Fruit fly (Drosophila melanogaster): ENCODE data around the gene Blos2.

The Blos2 gene

dm6 chr3L:11061200-11061599 lies at the start of gene Blos2, which contains the start of gene CG6321 (continued):
- TF ChIP-seq Mad (GFP tag; optimal IDR thresholded peaks at IDR 0.05): no peak
- TF ChIP-seq CG32532 (GFP tag; IDR thresholded peaks at IDR 0.05): peak; percentile 70; the same call in 1 of the 2 replicates
- no peak for TF ChIP-seq Lim3 (GFP tag; IDR thresholded peaks at IDR 0.05)
- no peak for TF ChIP-seq CG9797 (GFP tag; optimal IDR thresholded peaks at IDR 0.05)
- no peak for TF ChIP-seq p53 (GFP tag; optimal IDR thresholded peaks at IDR 0.05)
- TF ChIP-seq chm (GFP tag; IDR thresholded peaks at IDR 0.05): peak; percentile 55; the same call in 1 of the 2 replicates
- TF ChIP-seq corto (GFP tag; optimal IDR thresholded peaks at IDR 0.05): no peak
- TF ChIP-seq vfl (GFP tag; optimal IDR thresholded peaks at IDR 0.05): peak; percentile 56
- TF ChIP-seq nom (GFP tag; optimal IDR thresholded peaks at IDR 0.05): peak; percentile 20
- TF ChIP-seq pan (optimal IDR thresholded peaks at IDR 0.05): peak in 1 of 2 experiments; percentile 32
- peak in 1 of 2 experiments; percentile 40 for TF ChIP-seq pan (GFP tag; optimal IDR thresholded peaks at IDR 0.05 in 1 of 2, IDR thresholded peaks at IDR 0.05 in 1 of 2)
- no peak for TF ChIP-seq CG10462 (GFP tag; optimal IDR thresholded peaks at IDR 0.05)
- peak; percentile 65 for TF ChIP-seq cwo (GFP tag; optimal IDR thresholded peaks at IDR 0.05)
- TF ChIP-seq Aef1 (GFP tag; IDR thresholded peaks at IDR 0.05): peak; percentile 30; the same call in 1 of the 3 replicates
- peak; percentile 85 for TF ChIP-seq grau (tag; optimal IDR thresholded peaks at IDR 0.05)
- TF ChIP-seq CG12071 (GFP tag; optimal IDR thresholded peaks at IDR 0.05): peak; percentile 57
- TF ChIP-seq CG6254 (GFP tag; optimal IDR thresholded peaks at IDR 0.05): peak; percentile 23
- peak; percentile 23 for TF ChIP-seq mam (GFP tag; optimal IDR thresholded peaks at IDR 0.05)
- TF ChIP-seq CG1647 (GFP tag; optimal IDR thresholded peaks at IDR 0.05): peak; percentile 3
- peak; percentile 66 for TF ChIP-seq az2 (GFP tag; optimal IDR thresholded peaks at IDR 0.05)
- no peak for TF ChIP-seq wor (GFP tag; IDR thresholded peaks at IDR 0.05)
- peak; percentile 59 for TF ChIP-seq run (tag; optimal IDR thresholded peaks at IDR 0.05)
- peak; percentile 55 for TF ChIP-seq CG4820 (GFP tag; optimal IDR thresholded peaks at IDR 0.05)
- TF ChIP-seq row (GFP tag; IDR thresholded peaks at IDR 0.05): peak; percentile 93
- no peak for TF ChIP-seq CG2199 (GFP tag; IDR thresholded peaks at IDR 0.05)
- peak; percentile 75 for TF ChIP-seq ind (GFP tag; optimal IDR thresholded peaks at IDR 0.05)
- TF ChIP-seq Hr39 (optimal IDR thresholded peaks at IDR 0.05): no peak
- TF ChIP-seq CG30020 (tag; optimal IDR thresholded peaks at IDR 0.05): peak; percentile 43
- peak; percentile 64 for TF ChIP-seq ATbp (GFP tag; optimal IDR thresholded peaks at IDR 0.05)
- peak; percentile 16 for TF ChIP-seq CTCF (GFP tag; optimal IDR thresholded peaks at IDR 0.05)
- no peak for TF ChIP-seq nerfin-2 (GFP tag; IDR thresholded peaks at IDR 0.05; ENCODE audit: partially characterized antibody)
- TF ChIP-seq CG17568 (GFP tag; optimal IDR thresholded peaks at IDR 0.05): peak; percentile 78
- no peak for TF ChIP-seq vnd (GFP tag; IDR thresholded peaks at IDR 0.05; ENCODE audit: partially characterized antibody)
- TF ChIP-seq gfzf (GFP tag; optimal IDR thresholded peaks at IDR 0.05): no peak
- no peak for TF ChIP-seq h (optimal IDR thresholded peaks at IDR 0.05)
- TF ChIP-seq CG17328 (GFP tag; IDR thresholded peaks at IDR 0.05): peak; percentile 75
- TF ChIP-seq CG6689 (GFP tag; IDR thresholded peaks at IDR 0.05): peak; percentile 72
- no peak for TF ChIP-seq CkIIα-i1 (GFP tag; IDR thresholded peaks at IDR 0.05)
- TF ChIP-seq br (optimal IDR thresholded peaks at IDR 0.05): no peak
- TF ChIP-seq pho (GFP tag; optimal IDR thresholded peaks at IDR 0.05): peak; percentile 29
- TF ChIP-seq sqz (GFP tag; optimal IDR thresholded peaks at IDR 0.05): peak; percentile 20
- peak; percentile 39; the same call in 1 of the 2 replicates for TF ChIP-seq Poxn (GFP tag; IDR thresholded peaks at IDR 0.05)
- TF ChIP-seq ato (GFP tag; IDR thresholded peaks at IDR 0.05; ENCODE audit: partially characterized antibody): no peak
- peak; percentile 57; the same call in 2 of the 3 replicates for TF ChIP-seq ci (GFP tag; IDR thresholded peaks at IDR 0.05)
- peak; percentile 5 to 88 for TF ChIP-seq Hr51 (GFP tag; optimal IDR thresholded peaks at IDR 0.05)
- no peak for TF ChIP-seq crc (GFP tag; optimal IDR thresholded peaks at IDR 0.05)
- no peak for TF ChIP-seq CG15479 (GFP tag; optimal IDR thresholded peaks at IDR 0.05)
- no peak for TF ChIP-seq zf30C (GFP tag; optimal IDR thresholded peaks at IDR 0.05)
- TF ChIP-seq Meics (GFP tag; optimal IDR thresholded peaks at IDR 0.05): peak; percentile 85
- TF ChIP-seq CG14965 (GFP tag; optimal IDR thresholded peaks at IDR 0.05; ENCODE audit: borderline replicate concordance): no peak
- peak; percentile 74 for TF ChIP-seq CrebB (tag; optimal IDR thresholded peaks at IDR 0.05)
- TF ChIP-seq CG12659 (GFP tag; optimal IDR thresholded peaks at IDR 0.05): peak; percentile 68
- TF ChIP-seq CG9817 (tag; optimal IDR thresholded peaks at IDR 0.05): peak; percentile 63
